Worm (Caenorhabditis elegans): ENCODE measurements around the gene srz-47.

srz-47 gene

ce11 chrV:17192238-17192637, at the start of gene srz-47:
TSS of gene srz-47 (minus strand) at chrV:17192338.
- TF ChIP-seq lin-1 (GFP tag; IDR thresholded peaks at IDR 0.05): no peak
- no peak for TF ChIP-seq dmd-9 (GFP tag; IDR thresholded peaks at IDR 0.05)
- no peak for TF ChIP-seq hmg-1.1 (GFP tag; IDR thresholded peaks at IDR 0.05)
- TF ChIP-seq T20F7.1 (GFP tag; optimal IDR thresholded peaks at IDR 0.05): no peak
- no peak for TF ChIP-seq F49E8.2 (tag; optimal IDR thresholded peaks at IDR 0.05; ENCODE audit: borderline replicate concordance)
- no peak for TF ChIP-seq lin-38 (GFP tag; IDR thresholded peaks at IDR 0.05)
- TF ChIP-seq ama-1 (optimal IDR thresholded peaks at IDR 0.05): no peak
- TF ChIP-seq D1046.2 (GFP tag; IDR thresholded peaks at IDR 0.05): no peak
- TF ChIP-seq ceh-82 (tag; optimal IDR thresholded peaks at IDR 0.05): no peak
- no peak for TF ChIP-seq lim-7 (GFP tag; IDR thresholded peaks at IDR 0.05)
- no peak for TF ChIP-seq tag-97 (GFP tag; IDR thresholded peaks at IDR 0.05)
- no peak for TF ChIP-seq daf-19 (GFP tag; conservative IDR thresholded peaks at IDR 0.05)
- no peak for TF ChIP-seq R02D3.7 (tag; optimal IDR thresholded peaks at IDR 0.05)
- no peak for TF ChIP-seq mes-2 (tag; optimal IDR thresholded peaks at IDR 0.05; ENCODE audit: poor library complexity, severe bottlenecking)
- no peak for TF ChIP-seq jun-1 (tag; optimal IDR thresholded peaks at IDR 0.05)
- no peak for TF ChIP-seq madf-5 (GFP tag; IDR thresholded peaks at IDR 0.05)
- no peak for TF ChIP-seq ceh-32 (tag; optimal IDR thresholded peaks at IDR 0.05; ENCODE audit: poor library complexity)
- TF ChIP-seq nhr-25 (tag; optimal IDR thresholded peaks at IDR 0.05; ENCODE audit: borderline replicate concordance, insufficient read depth): no peak
- TF ChIP-seq nhr-111 (GFP tag; optimal IDR thresholded peaks at IDR 0.05): no peak

- TF ChIP-seq daf-16 (GFP tag; optimal IDR thresholded peaks at IDR 0.05) (no peak), daf-16 (tag; optimal IDR thresholded peaks at IDR 0.05) (peak; percentile 47), zfp-3 (GFP tag; conservative IDR thresholded peaks at IDR 0.05) (no peak), nhr-28 (tag; optimal IDR thresholded peaks at IDR 0.05) (peak; percentile 47), pqm-1 (tag; optimal IDR thresholded peaks at IDR 0.05) (peak; percentile 86), hlh-11 (tag; optimal IDR thresholded peaks at IDR 0.05) (peak; percentile 53), dmd-6 (GFP tag; IDR thresholded peaks at IDR 0.05) (peak; percentile 73)
These were observed 49.1 kb upstream of the srz-47 start for ce11 chrV:17241278-17241661.

- TF ChIP-seq unc-62 (GFP tag; optimal IDR thresholded peaks at IDR 0.05 in 1 of 2) (peak in 1 of 2 experiments; percentile 5), unc-62 (tag; optimal IDR thresholded peaks at IDR 0.05) (no peak), dmd-6 (GFP tag; IDR thresholded peaks at IDR 0.05) (peak; percentile 8; the same call in 1 of the 2 replicates), Y75B8A.6 (GFP tag; IDR thresholded peaks at IDR 0.05) (no peak), daf-16 (GFP tag; optimal IDR thresholded peaks at IDR 0.05) (no peak), daf-16 (tag; optimal IDR thresholded peaks at IDR 0.05) (peak; percentile 55), madf-5 (GFP tag; IDR thresholded peaks at IDR 0.05) (no peak), nhr-28 (tag; optimal IDR thresholded peaks at IDR 0.05) (peak; percentile 21), ZK546.5 (tag; optimal IDR thresholded peaks at IDR 0.05) (no peak), pqm-1 (tag; optimal IDR thresholded peaks at IDR 0.05) (peak; percentile 77), vab-7 (GFP tag; IDR thresholded peaks at IDR 0.05) (0 out of 2 replicates have a peak, but pooled peaks have one; percentile 16), mdl-1 (tag; optimal IDR thresholded peaks at IDR 0.05) (no peak), nhr-102 (tag; optimal IDR thresholded peaks at IDR 0.05) (no peak), sdz-12 (GFP tag; optimal IDR thresholded peaks at IDR 0.05) (no peak), set-16 (GFP tag; IDR thresholded peaks at IDR 0.05) (peak; percentile 81)
These were observed 48.6 kb upstream of the srz-47 start for ce11 chrV:17240579-17241277.

ce11 chrV:17238799-17239198, 46.7 kb upstream of the srz-47 start, which contains the start of gene T19C9.8:
TSS of gene T19C9.8 (plus strand) at chrV:17239097.
- TF ChIP-seq cey-2 (tag; optimal IDR thresholded peaks at IDR 0.05; ENCODE audit: borderline replicate concordance, insufficient read depth) (no peak), lin-38 (GFP tag; IDR thresholded peaks at IDR 0.05) (no peak), tra-1 (GFP tag; IDR thresholded peaks at IDR 0.05) (no peak), pqm-1 (tag; optimal IDR thresholded peaks at IDR 0.05) (peak; percentile 74), snpc-4 (tag; optimal IDR thresholded peaks at IDR 0.05) (no peak), Y5F2A.4 (GFP tag; optimal IDR thresholded peaks at IDR 0.05) (no peak), arid-1 (GFP tag; conservative IDR thresholded peaks at IDR 0.05) (no peak), mep-1 (tag; optimal IDR thresholded peaks at IDR 0.05) (no peak), nhr-11 (tag; optimal IDR thresholded peaks at IDR 0.05) (no peak), fkh-10 (GFP tag; optimal IDR thresholded peaks at IDR 0.05) (no peak), ZK337.2 (GFP tag; IDR thresholded peaks at IDR 0.05) (no peak), zip-11 (GFP tag; IDR thresholded peaks at IDR 0.05) (no peak), dmd-6 (GFP tag; IDR thresholded peaks at IDR 0.05) (peak; percentile 37; the same call in 1 of the 2 replicates), ZK546.5 (tag; optimal IDR thresholded peaks at IDR 0.05) (no peak), daf-16 (GFP tag; optimal IDR thresholded peaks at IDR 0.05) (no peak), daf-16 (tag; optimal IDR thresholded peaks at IDR 0.05) (peak; percentile 83)

Data from whole organism, L4 larva.